Worm (Caenorhabditis elegans): Measurements from ENCODE around the gene rab-30.

The rab-30 gene

ce11 chrIII:10535226-10535625 is 25.2 kb upstream of the rab-30 start, which contains the start of gene hpd-1:
TSS of gene hpd-1 (plus strand) at chrIII:10535526.
- TF ChIP-seq pha-4 (tag; optimal IDR thresholded peaks at IDR 0.05) (no peak), ceh-82 (tag; optimal IDR thresholded peaks at IDR 0.05) (no peak), unc-62 (GFP tag; optimal IDR thresholded peaks at IDR 0.05) (no peak), ceh-16 (tag; optimal IDR thresholded peaks at IDR 0.05) (no peak), ztf-4 (tag; optimal IDR thresholded peaks at IDR 0.05) (no peak), fos-1 (tag; optimal IDR thresholded peaks at IDR 0.05) (no peak)

ce11 chrIII:10536087-10536723 is 24.2 kb upstream of the rab-30 start:
- peak; percentile 85 for TF ChIP-seq ama-1 (optimal IDR thresholded peaks at IDR 0.05)
- no peak for TF ChIP-seq skn-1 (tag; optimal IDR thresholded peaks at IDR 0.05)
- peak; percentile 50 for TF ChIP-seq snpc-4 (tag; optimal IDR thresholded peaks at IDR 0.05)

ce11 chrIII:10537003-10537402 is 23.4 kb upstream of the rab-30 start:
- TF ChIP-seq nhr-76 (tag; optimal IDR thresholded peaks at IDR 0.05) (no peak), pqm-1 (tag; optimal IDR thresholded peaks at IDR 0.05) (no peak), lsy-12 (tag; optimal IDR thresholded peaks at IDR 0.05) (no peak), unc-62 (GFP tag; optimal IDR thresholded peaks at IDR 0.05) (no peak), sea-2 (GFP tag; optimal IDR thresholded peaks at IDR 0.05) (no peak), nhr-67 (tag; optimal IDR thresholded peaks at IDR 0.05) (no peak), nfya-1 (tag; optimal IDR thresholded peaks at IDR 0.05; ENCODE audit: insufficient read depth) (no peak), nhr-43 (tag; optimal IDR thresholded peaks at IDR 0.05; ENCODE audit: poor library complexity, severe bottlenecking) (peak; percentile 72), fos-1 (tag; optimal IDR thresholded peaks at IDR 0.05) (no peak), nhr-11 (tag; optimal IDR thresholded peaks at IDR 0.05) (no peak), ama-1 (optimal IDR thresholded peaks at IDR 0.05) (peak; percentile 82), hmg-11 (tag; optimal IDR thresholded peaks at IDR 0.05) (no peak), elt-2 (tag; optimal IDR thresholded peaks at IDR 0.05) (no peak)

- no peak for TF ChIP-seq egl-5 (tag; optimal IDR thresholded peaks at IDR 0.05)
- TF ChIP-seq snpc-4 (tag; optimal IDR thresholded peaks at IDR 0.05), result no peak
- peak; percentile 8 for TF ChIP-seq nhr-25 (tag; optimal IDR thresholded peaks at IDR 0.05)
- no peak for TF ChIP-seq R02D3.7 (tag; optimal IDR thresholded peaks at IDR 0.05)
- TF ChIP-seq aly-2 (tag; optimal IDR thresholded peaks at IDR 0.05), result no peak
- TF ChIP-seq eor-1 (tag; optimal IDR thresholded peaks at IDR 0.05), result no peak
- no peak for TF ChIP-seq nhr-67 (tag; optimal IDR thresholded peaks at IDR 0.05)
- no peak for TF ChIP-seq nfya-1 (tag; optimal IDR thresholded peaks at IDR 0.05; ENCODE audit: insufficient read depth)
- no peak for TF ChIP-seq elt-1 (tag; optimal IDR thresholded peaks at IDR 0.05)
- no peak for TF ChIP-seq nhr-77 (tag; optimal IDR thresholded peaks at IDR 0.05)
- peak; percentile 87 for TF ChIP-seq ama-1 (optimal IDR thresholded peaks at IDR 0.05)
- TF ChIP-seq elt-3 (tag; optimal IDR thresholded peaks at IDR 0.05), result no peak
- no peak for TF ChIP-seq mdl-1 (tag; optimal IDR thresholded peaks at IDR 0.05)
- TF ChIP-seq ztf-4 (tag; optimal IDR thresholded peaks at IDR 0.05), result no peak
- TF ChIP-seq mml-1 (tag; optimal IDR thresholded peaks at IDR 0.05), result no peak
- no peak for TF ChIP-seq daf-12 (tag; optimal IDR thresholded peaks at IDR 0.05)
- no peak for TF ChIP-seq lsy-12 (tag; optimal IDR thresholded peaks at IDR 0.05)
- TF ChIP-seq elt-2 (tag; optimal IDR thresholded peaks at IDR 0.05), result peak; percentile 2
- no peak for TF ChIP-seq nhr-237 (tag; optimal IDR thresholded peaks at IDR 0.05)
- TF ChIP-seq fkh-10 (GFP tag; optimal IDR thresholded peaks at IDR 0.05), result no peak
- no peak for TF ChIP-seq ZK546.5 (tag; optimal IDR thresholded peaks at IDR 0.05)
- TF ChIP-seq nhr-76 (tag; optimal IDR thresholded peaks at IDR 0.05), result no peak
- no peak for TF ChIP-seq ceh-16 (tag; optimal IDR thresholded peaks at IDR 0.05)
- TF ChIP-seq ztf-11 (tag; optimal IDR thresholded peaks at IDR 0.05), result no peak
- no peak for TF ChIP-seq ceh-9 (tag; optimal IDR thresholded peaks at IDR 0.05)
- peak; percentile 14 for TF ChIP-seq nhr-43 (tag; optimal IDR thresholded peaks at IDR 0.05; ENCODE audit: poor library complexity, severe bottlenecking)
- TF ChIP-seq tbx-2 (tag; optimal IDR thresholded peaks at IDR 0.05), result no peak
- TF ChIP-seq fos-1 (tag; optimal IDR thresholded peaks at IDR 0.05), result no peak
- TF ChIP-seq zag-1 (tag; optimal IDR thresholded peaks at IDR 0.05), result no peak
- TF ChIP-seq ceh-28 (tag; optimal IDR thresholded peaks at IDR 0.05), result no peak
- no peak for TF ChIP-seq unc-39 (tag; optimal IDR thresholded peaks at IDR 0.05)
- TF ChIP-seq unc-62 (GFP tag; optimal IDR thresholded peaks at IDR 0.05), result no peak
- TF ChIP-seq sea-2 (GFP tag; optimal IDR thresholded peaks at IDR 0.05), result no peak
- no peak for TF ChIP-seq lin-39 (tag; optimal IDR thresholded peaks at IDR 0.05)
- no peak for TF ChIP-seq jun-1 (tag; optimal IDR thresholded peaks at IDR 0.05)
- TF ChIP-seq nhr-23 (tag; optimal IDR thresholded peaks at IDR 0.05), result peak; percentile 10
- no peak for TF ChIP-seq nhr-11 (tag; optimal IDR thresholded peaks at IDR 0.05)
- no peak for TF ChIP-seq fkh-2 (tag; optimal IDR thresholded peaks at IDR 0.05)
Measured at ce11 chrIII:10537558-10537957, 22.8 kb upstream of the rab-30 start.
